Worm (Caenorhabditis elegans): Measurements from ENCODE around the gene taf-11.3.

taf-11.3 gene

DNA sequence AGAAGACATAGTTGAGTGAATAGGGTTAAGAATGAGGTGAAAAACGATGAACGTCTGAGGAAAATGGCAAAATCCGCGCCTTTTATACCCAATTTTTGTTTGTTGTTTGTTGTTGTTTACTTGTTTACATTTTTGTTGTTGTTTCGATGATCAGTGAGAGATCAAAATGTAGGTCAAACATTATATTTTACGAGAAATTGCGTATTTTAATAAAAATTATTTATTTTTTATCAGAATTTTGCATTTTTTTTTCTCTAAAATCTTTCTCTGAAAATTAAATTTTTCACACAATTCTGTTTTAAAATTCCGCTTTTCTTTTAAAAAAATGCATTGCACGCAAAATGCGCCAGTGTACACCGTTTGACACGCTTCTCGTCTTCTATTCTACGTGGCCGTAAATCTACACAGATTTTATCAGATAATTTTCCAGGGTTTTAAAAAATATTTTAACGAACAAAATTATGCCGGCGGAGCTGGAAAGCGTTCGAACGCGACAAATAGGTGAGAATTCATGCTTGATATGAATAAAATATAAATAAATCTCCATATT is 1.7 kb upstream of the taf-11.3 start, which contains the start of the genes sip-1 and sly-1 (continued):
- TF ChIP-seq lir-3 (tag; optimal IDR thresholded peaks at IDR 0.05; ENCODE audit: poor library complexity) (no peak), mab-9 (GFP tag; IDR thresholded peaks at IDR 0.05) (peak; percentile 79), pax-3 (tag; optimal IDR thresholded peaks at IDR 0.05) (peak; percentile 56), ceh-82 (tag; optimal IDR thresholded peaks at IDR 0.05) (peak; percentile 77 to 86 (median 80)), lin-35 (GFP tag; optimal IDR thresholded peaks at IDR 0.05) (peak; percentile 91 to 97), unc-30 (tag; optimal IDR thresholded peaks at IDR 0.05) (no peak), vab-15 (tag; optimal IDR thresholded peaks at IDR 0.05) (no peak), nhr-237 (tag; optimal IDR thresholded peaks at IDR 0.05) (peak; percentile 70), C16A3.4 (tag; optimal IDR thresholded peaks at IDR 0.05) (peak; percentile 84), xbp-1 (tag; optimal IDR thresholded peaks at IDR 0.05) (peak; percentile 96), sox-4 (tag; optimal IDR thresholded peaks at IDR 0.05) (peak; percentile 74), ces-1 (GFP tag; optimal IDR thresholded peaks at IDR 0.05) (no peak), egl-13 (tag; optimal IDR thresholded peaks at IDR 0.05) (peak; percentile 76), efl-3 (GFP tag; optimal IDR thresholded peaks at IDR 0.05) (no peak), alr-1 (tag; optimal IDR thresholded peaks at IDR 0.05; ENCODE audit: borderline replicate concordance) (no peak), efl-1 (optimal IDR thresholded peaks at IDR 0.05) (peak; percentile 74 to 93), efl-1 (GFP tag; optimal IDR thresholded peaks at IDR 0.05 in 1 of 2) (peak; percentile 92 to 99), aly-2 (tag; optimal IDR thresholded peaks at IDR 0.05) (peak; percentile 84), F16B12.6 (tag; optimal IDR thresholded peaks at IDR 0.05) (peak; percentile 73), nhr-84 (tag; optimal IDR thresholded peaks at IDR 0.05) (no peak), jun-1 (tag; optimal IDR thresholded peaks at IDR 0.05) (peak; percentile 75), mdl-1 (tag; optimal IDR thresholded peaks at IDR 0.05) (peak in 1 of 2 experiments; percentile 77), isw-1 (GFP tag; IDR thresholded peaks at IDR 0.05) (peak; percentile 77), mef-2 (tag; optimal IDR thresholded peaks at IDR 0.05) (no peak), ama-1 (optimal IDR thresholded peaks at IDR 0.05) (no peak), snpc-4 (tag; optimal IDR thresholded peaks at IDR 0.05) (peak; percentile 86), sup-37 (GFP tag; optimal IDR thresholded peaks at IDR 0.05) (peak; percentile 47), aha-1 (tag; optimal IDR thresholded peaks at IDR 0.05) (no peak), snu-23 (GFP tag; optimal IDR thresholded peaks at IDR 0.05) (peak; percentile 90), egl-27 (tag; optimal IDR thresholded peaks at IDR 0.05) (no peak), unc-130 (tag; optimal IDR thresholded peaks at IDR 0.05) (peak; percentile 82), Y116A8C.19 (tag; optimal IDR thresholded peaks at IDR 0.05; ENCODE audit: borderline replicate concordance) (no peak), unc-62 (GFP tag; optimal IDR thresholded peaks at IDR 0.05) (no peak)

DNA sequence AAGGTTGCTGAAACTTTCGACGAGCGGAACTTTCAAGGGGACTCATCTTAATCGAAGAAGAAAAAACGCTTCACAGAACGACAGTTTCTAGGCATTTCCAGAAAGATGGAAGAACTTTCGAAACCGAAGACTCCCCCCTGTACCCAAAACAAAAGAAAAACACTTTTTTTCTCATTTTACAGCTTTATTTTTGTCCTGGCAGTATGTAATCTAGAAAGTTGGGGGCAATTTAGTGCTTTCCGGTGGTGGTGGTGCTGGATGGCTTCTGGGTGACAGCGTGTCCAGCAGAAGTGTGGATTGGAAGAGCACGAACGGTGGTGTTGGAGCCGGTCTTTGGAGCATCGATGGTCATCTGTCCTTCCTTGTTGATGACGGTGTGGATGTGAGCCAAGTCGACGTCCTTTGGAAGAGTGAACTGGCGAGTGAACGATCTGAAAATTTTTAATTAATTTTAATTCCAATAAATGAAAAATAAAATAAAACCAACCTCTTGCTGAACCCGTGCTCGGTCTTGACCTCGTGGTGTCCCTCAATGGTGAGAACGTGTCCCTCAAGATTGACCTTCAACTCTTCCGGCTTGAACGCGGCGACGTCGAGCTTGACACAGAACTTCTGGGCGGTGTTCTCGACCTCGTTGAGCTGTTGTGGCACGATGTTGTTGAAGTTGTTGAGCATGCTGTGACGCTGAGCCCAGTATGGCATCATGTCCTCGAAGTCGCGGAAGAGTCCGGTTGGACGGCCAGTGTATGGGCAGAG is 1.1 kb upstream of the taf-11.3 start:
- TF ChIP-seq efl-1 (optimal IDR thresholded peaks at IDR 0.05) (no peak), efl-1 (GFP tag; optimal IDR thresholded peaks at IDR 0.05 in 1 of 2) (peak in 1 of 2 experiments; percentile 1), unc-30 (tag; optimal IDR thresholded peaks at IDR 0.05) (no peak)

DNA sequence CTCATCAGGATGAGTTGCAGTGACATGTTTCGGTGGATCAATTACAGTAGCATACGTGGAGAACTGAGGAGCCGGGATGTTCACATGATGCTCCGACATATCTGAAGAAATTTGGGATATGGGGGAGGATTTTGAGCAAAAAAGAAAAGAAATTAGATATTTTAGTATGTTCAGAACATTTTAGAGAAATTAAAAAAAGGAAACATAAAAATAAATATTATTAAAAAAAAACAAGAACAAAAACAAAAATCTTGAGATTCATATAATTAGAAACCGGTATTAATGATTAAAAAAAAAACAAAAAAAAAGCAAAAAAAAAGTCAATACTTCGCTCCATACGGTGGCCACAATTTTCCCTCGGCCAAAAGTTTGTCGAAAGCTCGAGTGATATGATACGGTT is 1.3 kb downstream of the taf-11.3 start, which contains the start of gene rab-33:
Gene rab-33 (minus strand): TSS at position 101 of the 400 bp plus-strand sequence.
- no peak for TF ChIP-seq ama-1 (optimal IDR thresholded peaks at IDR 0.05)
- TF ChIP-seq sox-4 (tag; optimal IDR thresholded peaks at IDR 0.05) = no peak
- TF ChIP-seq alr-1 (tag; optimal IDR thresholded peaks at IDR 0.05; ENCODE audit: borderline replicate concordance) = no peak
- no peak for TF ChIP-seq blmp-1 (tag; optimal IDR thresholded peaks at IDR 0.05)
- no peak for TF ChIP-seq lin-15B (tag; optimal IDR thresholded peaks at IDR 0.05)
- TF ChIP-seq jun-1 (tag; optimal IDR thresholded peaks at IDR 0.05) = no peak
- TF ChIP-seq efl-1 (optimal IDR thresholded peaks at IDR 0.05) = no peak
- no peak for TF ChIP-seq efl-1 (GFP tag; optimal IDR thresholded peaks at IDR 0.05 in 1 of 2)
- TF ChIP-seq snu-23 (GFP tag; optimal IDR thresholded peaks at IDR 0.05) = no peak
- TF ChIP-seq efl-3 (GFP tag; optimal IDR thresholded peaks at IDR 0.05) = no peak
- no peak for TF ChIP-seq ets-5 (GFP tag; IDR thresholded peaks at IDR 0.05)
- TF ChIP-seq ceh-90 (tag; optimal IDR thresholded peaks at IDR 0.05) = no peak
- TF ChIP-seq C34B4.2 (tag; optimal IDR thresholded peaks at IDR 0.05) = no peak
- no peak for TF ChIP-seq dpl-1 (GFP tag; optimal IDR thresholded peaks at IDR 0.05)
